Fruit fly (Drosophila melanogaster): ENCODE results near the gene Tpt.

Tpt gene

dm6 chr3L:8441745-8442575, 36.9 kb upstream of the Tpt start, which contains the start of gene Unr (continued):
- TF ChIP-seq salm (tag; optimal IDR thresholded peaks at IDR 0.05) (peak; percentile 16), Lhr (GFP tag; optimal IDR thresholded peaks at IDR 0.05) (peak; percentile 3), fu2 (GFP tag; optimal IDR thresholded peaks at IDR 0.05) (peak; percentile 76), D (optimal IDR thresholded peaks at IDR 0.05) (no peak), D (GFP tag; optimal IDR thresholded peaks at IDR 0.05) (peak; percentile 41), CG13624 (GFP tag; optimal IDR thresholded peaks at IDR 0.05) (peak; percentile 85), CG8478 (optimal IDR thresholded peaks at IDR 0.05) (no peak), CG4820 (GFP tag; optimal IDR thresholded peaks at IDR 0.05) (peak; percentile 63), sna (GFP tag; IDR thresholded peaks at IDR 0.05; ENCODE audit: partially characterized antibody) (no peak)

- TF ChIP-seq eve (GFP tag; optimal IDR thresholded peaks at IDR 0.05) (peak in 1 of 2 experiments; percentile 72), CG1792 (GFP tag; optimal IDR thresholded peaks at IDR 0.05) (peak; percentile 62), ind (GFP tag; optimal IDR thresholded peaks at IDR 0.05) (peak; percentile 54), Lim3 (GFP tag; IDR thresholded peaks at IDR 0.05) (no peak), slbo (GFP tag; IDR thresholded peaks at IDR 0.05) (peak; percentile 55; the same call in 1 of the 2 replicates), CG18619 (GFP tag; optimal IDR thresholded peaks at IDR 0.05) (peak; percentile 10), yki (optimal IDR thresholded peaks at IDR 0.05) (no peak), CG6854 (GFP tag; optimal IDR thresholded peaks at IDR 0.05) (peak; percentile 13), Ssrp (tag; optimal IDR thresholded peaks at IDR 0.05) (peak; percentile 45), CG12155 (GFP tag; optimal IDR thresholded peaks at IDR 0.05) (peak; percentile 31), CG11695 (GFP tag; IDR thresholded peaks at IDR 0.05) (peak; percentile 53; the same call in 2 of the 3 replicates), CG16863 (GFP tag; optimal IDR thresholded peaks at IDR 0.05) (peak; percentile 20), Ets65A (GFP tag) (peak; percentile 32), CG13894 (tag; optimal IDR thresholded peaks at IDR 0.05) (no peak), sqz (GFP tag; optimal IDR thresholded peaks at IDR 0.05) (peak; percentile 71), fd3F (GFP tag; optimal IDR thresholded peaks at IDR 0.05) (peak; percentile 50), CG9437 (GFP tag; optimal IDR thresholded peaks at IDR 0.05) (peak; percentile 20), CG18476 (GFP tag; optimal IDR thresholded peaks at IDR 0.05) (peak; percentile 47), mam (GFP tag; optimal IDR thresholded peaks at IDR 0.05) (peak; percentile 33), kah (GFP tag; optimal IDR thresholded peaks at IDR 0.05) (no peak), pan (optimal IDR thresholded peaks at IDR 0.05) (no peak), pan (GFP tag; optimal IDR thresholded peaks at IDR 0.05 in 1 of 2, IDR thresholded peaks at IDR 0.05 in 1 of 2) (peak in 1 of 2 experiments; percentile 34), unpg (GFP tag; optimal IDR thresholded peaks at IDR 0.05) (peak; percentile 42), CG13296 (GFP tag; optimal IDR thresholded peaks at IDR 0.05) (no peak), phol (tag; optimal IDR thresholded peaks at IDR 0.05) (peak; percentile 28), caup (GFP tag; optimal IDR thresholded peaks at IDR 0.05; ENCODE audit: severe bottlenecking) (peak; percentile 9), zf30C (GFP tag; optimal IDR thresholded peaks at IDR 0.05) (peak; percentile 52), CG11504 (tag; optimal IDR thresholded peaks at IDR 0.05) (peak; percentile 50), gt (GFP tag; IDR thresholded peaks at IDR 0.05) (no peak), ap (GFP tag; IDR thresholded peaks at IDR 0.05) (0 out of 2 replicates have a peak, but pooled peaks have one; percentile 30), C15 (GFP tag; IDR thresholded peaks at IDR 0.05) (no peak), CG8765 (GFP tag; IDR thresholded peaks at IDR 0.05) (no peak), CG12942 (GFP tag; optimal IDR thresholded peaks at IDR 0.05) (peak; percentile 13), slp2 (GFP tag; optimal IDR thresholded peaks at IDR 0.05) (no peak), CG17385 (GFP tag; optimal IDR thresholded peaks at IDR 0.05) (peak; percentile 24), CG10979 (tag; optimal IDR thresholded peaks at IDR 0.05) (peak; percentile 20), ATbp (GFP tag; optimal IDR thresholded peaks at IDR 0.05) (peak; percentile 75), CG9609 (GFP tag; optimal IDR thresholded peaks at IDR 0.05) (peak; percentile 19)
These were observed 35.9 kb upstream of the Tpt start for dm6 chr3L:8440771-8441549.

Data from whole organism, embryonic.